Worm (Caenorhabditis elegans) whole organism, late embryonic: ENCODE results near the gene pkc-1.
A peak's percentile ranks its signal among the peaks of the same experiment; 100 is the strongest.

Source experiments
- C38D4.7 ChIP-seq: fragments of 200-800 bp; sonication (Bioruptor generic); optimal IDR thresholded peaks from 2 replicates; lab custom pipeline; 2018; ENCODE audit warnings: mild to moderate bottlenecking, missing genetic modification characterization, moderate library complexity, missing compliant biosample characterization
- F13H6.1 ChIP-seq: sonication (generic microtip); optimal IDR thresholded peaks from 2 replicates; lab custom pipeline; 2016; ENCODE audit warnings: missing genetic modification characterization, missing compliant biosample characterization
- K02D7.2 ChIP-seq: sonication (generic microtip); optimal IDR thresholded peaks from 2 replicates; lab custom pipeline; 2017; ENCODE audit warnings: mild to moderate bottlenecking, missing genetic modification characterization, missing compliant biosample characterization
- K09A11.1 ChIP-seq: sonication (generic microtip); optimal IDR thresholded peaks from 2 replicates; lab custom pipeline; 2017; ENCODE audit warnings: antibody characterized with exemption, mild to moderate bottlenecking, missing genetic modification characterization, missing compliant biosample characterization; ENCODE audit not compliant: insufficient read depth
- Y22D7AL.16 ChIP-seq: sonication (generic microtip); optimal IDR thresholded peaks from 2 replicates; lab custom pipeline; 2016; ENCODE audit warnings: missing genetic modification characterization, missing compliant biosample characterization
- ahr-1 ChIP-seq: sonication (generic microtip); optimal IDR thresholded peaks from 2 replicates; lab custom pipeline; 2016; ENCODE audit warnings: missing genetic modification characterization, missing compliant biosample characterization
- ama-1 ChIP-seq: fragments of 150-350 bp; optimal IDR thresholded peaks from 2 replicates; lab custom pipeline; 2014
- ceh-14 ChIP-seq: sonication (generic microtip); optimal IDR thresholded peaks from 2 replicates; lab custom pipeline; 2016; ENCODE audit warnings: missing genotype, missing genetic modification characterization, missing compliant biosample characterization
- ceh-18 ChIP-seq: sonication (generic microtip); optimal IDR thresholded peaks from 2 replicates; lab custom pipeline; 2016; ENCODE audit warnings: missing genetic modification characterization, missing compliant biosample characterization
- ceh-22 ChIP-seq: sonication (generic microtip); optimal IDR thresholded peaks from 2 replicates; lab custom pipeline; 2017; ENCODE audit warnings: missing biosample characterization, missing genetic modification characterization
- ceh-24 ChIP-seq: sonication (generic microtip); optimal IDR thresholded peaks from 2 replicates; lab custom pipeline; 2016; ENCODE audit warnings: mild to moderate bottlenecking, missing genetic modification characterization, missing compliant biosample characterization
- ceh-34 ChIP-seq: sonication (generic microtip); optimal IDR thresholded peaks from 2 replicates; lab custom pipeline; 2016; ENCODE audit warnings: mild to moderate bottlenecking, missing genetic modification characterization, missing compliant biosample characterization
- ceh-45 ChIP-seq: fragments of 200-800 bp; sonication (Bioruptor generic); IDR thresholded peaks from 2 replicates; pipeline ENCODE4 v1.3.6; 2022; ENCODE audit warnings: missing genetic modification reagents, missing genetic modification characterization, missing compliant biosample characterization
- ceh-48 ChIP-seq: sonication (generic microtip); optimal IDR thresholded peaks from 2 replicates; lab custom pipeline; 2016; ENCODE audit warnings: missing genetic modification characterization, inconsistent platforms, missing compliant biosample characterization
- ceh-6 ChIP-seq: fragments of 200-800 bp; sonication (Bioruptor generic); optimal IDR thresholded peaks from 2 replicates; lab custom pipeline; 2018; ENCODE audit warnings: mild to moderate bottlenecking, missing genetic modification characterization, missing compliant biosample characterization
- che-1 ChIP-seq: sonication (generic microtip); optimal IDR thresholded peaks from 2 replicates; lab custom pipeline; 2016; ENCODE audit warnings: mild to moderate bottlenecking, missing genetic modification characterization, missing compliant biosample characterization
- dmd-4 ChIP-seq: sonication (generic microtip); optimal IDR thresholded peaks from 2 replicates; lab custom pipeline; 2016; ENCODE audit warnings: borderline replicate concordance, missing genetic modification characterization, missing compliant biosample characterization
- elt-2 ChIP-seq: sonication (generic microtip); optimal IDR thresholded peaks from 2 replicates; lab custom pipeline; 2016; ENCODE audit warnings: missing genetic modification reagents, missing genetic modification characterization, missing compliant biosample characterization
- eyg-1 ChIP-seq: sonication (generic microtip); optimal IDR thresholded peaks from 2 replicates; lab custom pipeline; 2016; ENCODE audit warnings: missing genotype, missing genetic modification characterization, missing compliant biosample characterization
- fax-1 ChIP-seq: sonication (generic microtip); optimal IDR thresholded peaks from 2 replicates; lab custom pipeline; 2016; ENCODE audit warnings: missing genotype, missing genetic modification characterization, missing compliant biosample characterization
- fkh-10 ChIP-seq: fragments of 150-350 bp; optimal IDR thresholded peaks from 2 replicates; lab custom pipeline; 2014; ENCODE audit warnings: missing biosample characterization, missing genetic modification reagents, missing genetic modification characterization
- fkh-6 ChIP-seq: sonication (generic microtip); optimal IDR thresholded peaks from 2 replicates; lab custom pipeline; 2016; ENCODE audit warnings: missing genetic modification characterization, missing compliant biosample characterization
- gmeb-2 ChIP-seq: sonication (generic microtip); optimal IDR thresholded peaks from 2 replicates; lab custom pipeline; 2016; ENCODE audit warnings: missing genetic modification characterization, inconsistent platforms, missing compliant biosample characterization
- hlh-13 ChIP-seq: fragments of 200-800 bp; sonication (Bioruptor generic); optimal IDR thresholded peaks from 2 replicates; lab custom pipeline; 2018; ENCODE audit warnings: mild to moderate bottlenecking, missing genetic modification characterization, missing compliant biosample characterization
- hlh-15 ChIP-seq: sonication (generic microtip); optimal IDR thresholded peaks from 2 replicates; lab custom pipeline; 2016; ENCODE audit warnings: missing genetic modification characterization, missing compliant biosample characterization
- hlh-30 ChIP-seq: sonication (generic microtip); optimal IDR thresholded peaks from 2 replicates; lab custom pipeline; 2017; ENCODE audit warnings: antibody characterized with exemption, missing genetic modification characterization, missing compliant biosample characterization; ENCODE audit not compliant: insufficient read depth
- hlh-8 ChIP-seq: sonication (generic microtip); optimal IDR thresholded peaks from 2 replicates; lab custom pipeline; 2016; ENCODE audit warnings: missing genotype, missing genetic modification characterization, missing compliant biosample characterization
- lin-11 ChIP-seq: fragments of 200-800 bp; sonication (Bioruptor generic); optimal IDR thresholded peaks from 2 replicates; lab custom pipeline; 2018; ENCODE audit warnings: mild to moderate bottlenecking, missing genetic modification characterization, missing compliant biosample characterization
- madf-2 ChIP-seq: sonication (generic microtip); optimal IDR thresholded peaks from 2 replicates; lab custom pipeline; 2017; ENCODE audit warnings: missing genetic modification characterization, missing compliant biosample characterization
- mec-3 ChIP-seq: sonication (generic microtip); optimal IDR thresholded peaks from 2 replicates; lab custom pipeline; 2016; ENCODE audit warnings: borderline replicate concordance, missing genetic modification characterization, missing compliant biosample characterization
- nhr-232 ChIP-seq: sonication (generic microtip); optimal IDR thresholded peaks from 2 replicates; lab custom pipeline; 2016; ENCODE audit warnings: missing genetic modification characterization, missing compliant biosample characterization
- npax-4 ChIP-seq: sonication (generic microtip); optimal IDR thresholded peaks from 2 replicates; lab custom pipeline; 2016; ENCODE audit warnings: missing genetic modification characterization, missing compliant biosample characterization
- pat-9 ChIP-seq: fragments of 200-800 bp; sonication (Bioruptor generic); optimal IDR thresholded peaks from 2 replicates; lab custom pipeline; 2018; ENCODE audit warnings: mild to moderate bottlenecking, missing genetic modification characterization, moderate library complexity, missing compliant biosample characterization
- pax-1 ChIP-seq: fragments of 150-350 bp; optimal IDR thresholded peaks from 2 replicates; lab custom pipeline; 2014; ENCODE audit warnings: missing biosample characterization, missing genetic modification characterization
- pha-2 ChIP-seq: sonication (generic microtip); optimal IDR thresholded peaks from 2 replicates; lab custom pipeline; 2017; ENCODE audit warnings: mild to moderate bottlenecking, missing genetic modification characterization, missing compliant biosample characterization
- pha-4 ChIP-seq: fragments of 150-350 bp; optimal IDR thresholded peaks from 2 replicates; lab custom pipeline; 2018; ENCODE audit warnings: missing biosample characterization, missing genetic modification reagents, missing genetic modification characterization
- pros-1 ChIP-seq: fragments of 150-350 bp; optimal IDR thresholded peaks from 2 replicates; lab custom pipeline; 2014; ENCODE audit warnings: missing biosample characterization, missing genetic modification reagents, missing genetic modification characterization
- rnt-1 ChIP-seq: sonication (generic microtip); optimal IDR thresholded peaks from 2 replicates; lab custom pipeline; 2016; ENCODE audit warnings: missing genetic modification characterization, missing compliant biosample characterization
- sdc-2 ChIP-seq: sonication (generic microtip); optimal IDR thresholded peaks from 2 replicates; lab custom pipeline; 2016; ENCODE audit warnings: missing genotype, missing genetic modification characterization, missing compliant biosample characterization
- sox-2 ChIP-seq: fragments of 200-800 bp; sonication (Bioruptor generic); IDR thresholded peaks from 2 replicates; pipeline ENCODE4 v1.3.6; 2022; ENCODE audit warnings: missing genetic modification reagents, missing genetic modification characterization, missing compliant biosample characterization
- sox-4 ChIP-seq: sonication (generic microtip); optimal IDR thresholded peaks from 2 replicates; lab custom pipeline; 2017; ENCODE audit warnings: mild to moderate bottlenecking, missing genetic modification characterization, inconsistent platforms, missing compliant biosample characterization
- tbx-7 ChIP-seq: sonication (generic microtip); optimal IDR thresholded peaks from 2 replicates; lab custom pipeline; 2016; ENCODE audit warnings: missing genotype, missing genetic modification characterization, missing compliant biosample characterization
- unc-3 ChIP-seq, 2 experiments: fragments of 200-800 bp in 1 of 2; sonication (Bioruptor generic) in 1 of 2; sonication (generic microtip) in 1 of 2; conservative IDR thresholded peaks in 1 of 2; optimal IDR thresholded peaks in 1 of 2; 2 replicates each; pipeline versions ENCODE4 v1.3.6 to Lab custom; 2016 to 2022; ENCODE audit warnings: missing compliant biosample characterization in 2 of 2, missing genetic modification characterization in 2 of 2, missing genetic modification reagents in 1 of 2
- unc-55 ChIP-seq: sonication (generic microtip); optimal IDR thresholded peaks from 2 replicates; lab custom pipeline; 2017; ENCODE audit warnings: missing biosample characterization, missing genetic modification reagents, missing genetic modification characterization
- unc-86 ChIP-seq: sonication (generic microtip); optimal IDR thresholded peaks from 2 replicates; lab custom pipeline; 2016; ENCODE audit warnings: missing genetic modification characterization, missing compliant biosample characterization
- zip-5 ChIP-seq: sonication (generic microtip); optimal IDR thresholded peaks from 2 replicates; lab custom pipeline; 2016; ENCODE audit warnings: missing genetic modification characterization, missing compliant biosample characterization

pkc-1 gene

ce11 chrV:12024273-12024672, 7.7 kb downstream of the pkc-1 start (continued):
- TF ChIP-seq F13H6.1 (peak; percentile 56), C38D4.7 (peak; percentile 9), pat-9 (tag; lab: Kevin White, UChicago) (no peak), sox-2 (GFP tag; lab: Robert Waterston, UW) (no peak), eyg-1 (tag; lab: Kevin White, UChicago) (no peak), ceh-22 (tag; lab: Kevin White, UChicago) (no peak), gmeb-2 (tag; lab: Kevin White, UChicago) (no peak), fkh-6 (no peak), pha-4 (no peak), lin-11 (tag; lab: Kevin White, UChicago) (no peak), npax-4 (tag; lab: Kevin White, UChicago) (no peak), rnt-1 (tag; lab: Kevin White, UChicago) (no peak), unc-3 (GFP tag; conservative IDR thresholded peaks at IDR 0.05; lab: Robert Waterston, UW) (0 out of 2 replicates have a peak, but pooled peaks have one; percentile 16), unc-3 (tag; optimal IDR thresholded peaks at IDR 0.05; lab: Kevin White, UChicago) (no peak), ceh-14 (peak; percentile 1), K02D7.2 (tag; lab: Kevin White, UChicago) (no peak), che-1 (tag; lab: Kevin White, UChicago) (no peak), madf-2 (no peak), pha-2 (tag; lab: Kevin White, UChicago) (no peak), hlh-30 (tag; lab: Kevin White, UChicago) (no peak), ama-1 (lab: Kevin White, UChicago) (no peak), ahr-1 (tag; lab: Kevin White, UChicago) (no peak), elt-2 (tag; lab: Kevin White, UChicago) (no peak), K09A11.1 (tag; lab: Kevin White, UChicago) (no peak), unc-86 (tag; lab: Kevin White, UChicago) (peak; percentile 11), ceh-48 (tag; lab: Kevin White, UChicago) (peak; percentile 18), fkh-10 (GFP tag; lab: Kevin White, UChicago) (no peak), mec-3 (peak; percentile 61), pros-1 (tag; lab: Kevin White, UChicago) (no peak), ceh-45 (GFP tag; lab: Robert Waterston, UW) (no peak), zip-5 (tag; lab: Kevin White, UChicago) (no peak), hlh-8 (no peak), fax-1 (peak; percentile 12), tbx-7 (tag; lab: Kevin White, UChicago) (peak; percentile 12), ceh-34 (tag; lab: Kevin White, UChicago) (peak; percentile 26), pax-1 (no peak), ceh-18 (peak; percentile 25), Y22D7AL.16 (tag; lab: Kevin White, UChicago) (peak; percentile 29), ceh-24 (tag; lab: Kevin White, UChicago) (no peak), hlh-15 (no peak), nhr-232 (tag; lab: Kevin White, UChicago) (no peak), sdc-2 (peak; percentile 8), dmd-4 (tag; lab: Kevin White, UChicago) (no peak), hlh-13 (no peak), unc-55 (GFP tag; lab: Kevin White, UChicago) (no peak), ceh-6 (peak; percentile 10), sox-4 (no peak)
- TF ChIP-seq, all 69 proteins: peak for 20
